Fruit fly (Drosophila melanogaster) whole organism, embryonic: ENCODE data around the gene MBD-like.

Experiments used
- Adf1 ChIP-seq: fragments of 200-800 bp; sonication (Bioruptor generic); IDR thresholded peaks from 2 replicates; pipeline ENCODE4 v1.3.6; 2022; ENCODE audit warnings: missing biosample characterization, missing genetic modification characterization
- CG1024 ChIP-seq: fragments of 200-800 bp; sonication (Bioruptor generic); IDR thresholded peaks from 2 replicates; pipeline ENCODE4 v1.3.6; 2022; ENCODE audit warnings: missing biosample characterization, missing genetic modification characterization
- CG10274 ChIP-seq: fragments of 200-800 bp; sonication (Bioruptor generic); optimal IDR thresholded peaks from 3 replicates; lab custom pipeline; 2017; ENCODE audit warnings: missing biosample characterization, mild to moderate bottlenecking, missing genetic modification characterization
- CG10366 ChIP-seq: fragments of 200-800 bp; sonication (Bioruptor generic); IDR thresholded peaks from 2 replicates; pipeline ENCODE4 v1.3.6; 2022; ENCODE audit warnings: missing biosample characterization, missing genetic modification characterization
- CG10565 ChIP-seq: fragments of 200-800 bp; sonication (Bioruptor generic); optimal IDR thresholded peaks from 3 replicates; lab custom pipeline; 2016; ENCODE audit warnings: missing biosample characterization, mild to moderate bottlenecking, missing genetic modification characterization
- CG10959 ChIP-seq: fragments of 200-800 bp; sonication (Bioruptor generic); IDR thresholded peaks from 2 replicates; pipeline ENCODE4 v1.3.6; 2022; ENCODE audit warnings: missing biosample characterization, missing genetic modification characterization
- CG11723 ChIP-seq: fragments of 200-800 bp; sonication (Bioruptor generic); optimal IDR thresholded peaks from 2 replicates; lab custom pipeline; 2017; ENCODE audit warnings: missing biosample characterization, mild to moderate bottlenecking, missing genetic modification characterization
- CG12659 ChIP-seq: fragments of 200-800 bp; sonication (Bioruptor generic); optimal IDR thresholded peaks from 3 replicates; lab custom pipeline; 2017; ENCODE audit warnings: mild to moderate bottlenecking, missing biosample characterization, missing genetic modification reagents, missing genetic modification characterization
- CG17361 ChIP-seq: fragments of 200-800 bp; sonication (Bioruptor generic); IDR thresholded peaks from 3 replicates; pipeline ENCODE4 v1.3.6; 2022; ENCODE audit warnings: missing biosample characterization, missing genetic modification characterization
- CG17829 ChIP-seq: fragments of 200-800 bp; optimal IDR thresholded peaks from 2 replicates; lab custom pipeline; 2019; ENCODE audit warnings: missing biosample characterization, mild to moderate bottlenecking, missing genetic modification characterization, moderate library complexity
- CG18599 ChIP-seq: fragments of 200-800 bp; sonication (Bioruptor generic); optimal IDR thresholded peaks from 3 replicates; lab custom pipeline; 2017; ENCODE audit warnings: missing biosample characterization, missing genetic modification characterization, mild to moderate bottlenecking, moderate library complexity, missing genetic modification reagents
- CG2202 ChIP-seq: fragments of 200-800 bp; sonication (Bioruptor generic); optimal IDR thresholded peaks from 2 replicates; lab custom pipeline; 2018; ENCODE audit warnings: missing biosample characterization, mild to moderate bottlenecking, missing genetic modification characterization
- CG3726 ChIP-seq: fragments of 200-800 bp; sonication (Bioruptor generic); IDR thresholded peaks from 3 replicates; pipeline ENCODE4, ENCODE4 v1.3.6; 2022; ENCODE audit warnings: missing biosample characterization, missing genetic modification characterization
- CG4282 ChIP-seq: fragments of 200-800 bp; sonication (Bioruptor generic); optimal IDR thresholded peaks from 2 replicates; lab custom pipeline; 2016; ENCODE audit warnings: missing biosample characterization, missing genetic modification characterization
- CG4617 ChIP-seq: fragments of 200-800 bp; sonication (Bioruptor generic); optimal IDR thresholded peaks from 3 replicates; lab custom pipeline; 2016; ENCODE audit warnings: missing biosample characterization, missing genetic modification characterization, borderline replicate concordance
- CG4707 ChIP-seq: fragments of 200-800 bp; sonication (Bioruptor generic); optimal IDR thresholded peaks from 2 replicates; lab custom pipeline; 2018; ENCODE audit warnings: missing biosample characterization, mild to moderate bottlenecking, missing genetic modification characterization, moderate library complexity
- CG4820 ChIP-seq: fragments of 200-800 bp; sonication (Bioruptor generic); optimal IDR thresholded peaks from 3 replicates; lab custom pipeline; 2016; ENCODE audit warnings: missing biosample characterization, missing genetic modification characterization
- CG5180 ChIP-seq: fragments of 200-800 bp; sonication (Bioruptor generic); optimal IDR thresholded peaks from 3 replicates; lab custom pipeline; 2017; ENCODE audit warnings: missing biosample characterization, missing genetic modification characterization, mild to moderate bottlenecking, moderate library complexity, missing genetic modification reagents
- CG7357 ChIP-seq: fragments of 200-800 bp; sonication (Bioruptor generic); IDR thresholded peaks from 3 replicates; pipeline ENCODE4 v1.3.6; 2022; ENCODE audit warnings: missing biosample characterization, missing genetic modification characterization
- CG9437 ChIP-seq: fragments of 200-800 bp; sonication (Bioruptor generic); optimal IDR thresholded peaks from 2 replicates; lab custom pipeline; 2018; ENCODE audit warnings: missing biosample characterization, mild to moderate bottlenecking, missing genetic modification characterization
- Dek ChIP-seq: fragments of 200-800 bp; sonication (Bioruptor generic); optimal IDR thresholded peaks from 3 replicates; lab custom pipeline; 2019; ENCODE audit warnings: missing biosample characterization, mild to moderate bottlenecking, missing genetic modification characterization, moderate library complexity
- E2f1 ChIP-seq: fragments of 200-800 bp; sonication (Bioruptor generic); IDR thresholded peaks from 2 replicates; pipeline ENCODE4 v1.3.6; 2022; ENCODE audit warnings: missing biosample characterization, missing genetic modification characterization
- Gsc ChIP-seq: fragments of 200-800 bp; sonication (Bioruptor generic); IDR thresholded peaks from 2 replicates; pipeline ENCODE4 v1.3.6; 2022; ENCODE audit warnings: missing biosample characterization, missing genetic modification characterization
- HLH54F ChIP-seq: fragments of 200-800 bp; sonication (Bioruptor generic); optimal IDR thresholded peaks from 3 replicates; lab custom pipeline; 2016; ENCODE audit warnings: missing biosample characterization, missing genetic modification characterization
- MTF-1 ChIP-seq: fragments of 200-800 bp; sonication (Bioruptor generic); optimal IDR thresholded peaks from 2 replicates; lab custom pipeline; 2018; ENCODE audit warnings: missing biosample characterization, mild to moderate bottlenecking, missing genetic modification characterization, borderline replicate concordance
- NK7.1 ChIP-seq: fragments of 200-800 bp; sonication (Bioruptor generic); optimal IDR thresholded peaks from 3 replicates; lab custom pipeline; 2016; ENCODE audit warnings: missing biosample characterization, missing genetic modification characterization
- Neu2 ChIP-seq: fragments of 200-800 bp; sonication (Bioruptor generic); optimal IDR thresholded peaks from 3 replicates; lab custom pipeline; 2016; ENCODE audit warnings: missing biosample characterization, missing genetic modification characterization, borderline replicate concordance
- Opbp ChIP-seq: fragments of 200-800 bp; sonication (Bioruptor generic); IDR thresholded peaks from 3 replicates; pipeline ENCODE4 v1.3.6; 2022; ENCODE audit warnings: missing biosample characterization, missing genetic modification characterization; ENCODE audit not compliant: partially characterized antibody
- Ssrp ChIP-seq: fragments of 200-800 bp; sonication (Bioruptor generic); optimal IDR thresholded peaks from 2 replicates; lab custom pipeline; 2018; ENCODE audit warnings: missing biosample characterization, mild to moderate bottlenecking, missing genetic modification characterization, moderate library complexity
- ab ChIP-seq: fragments of 200-800 bp; sonication (Bioruptor generic); optimal IDR thresholded peaks from 2 replicates; lab custom pipeline; 2016; ENCODE audit warnings: missing biosample characterization, missing genetic modification characterization
- ap ChIP-seq: fragments of 200-800 bp; sonication (Bioruptor generic); IDR thresholded peaks from 2 replicates; pipeline ENCODE4 v1.3.6; 2022; ENCODE audit warnings: missing biosample characterization, missing genetic modification characterization
- az2 ChIP-seq: fragments of 200-800 bp; sonication (Bioruptor generic); optimal IDR thresholded peaks from 3 replicates; lab custom pipeline; 2016; ENCODE audit warnings: missing biosample characterization, missing genetic modification characterization
- cad ChIP-seq: fragments of >200 bp; optimal IDR thresholded peaks from 2 replicates; lab custom pipeline; 2017; ENCODE audit warnings: missing biosample characterization, missing genetic modification characterization
- chn ChIP-seq: fragments of 200-800 bp; sonication (Bioruptor generic); optimal IDR thresholded peaks from 2 replicates; lab custom pipeline; 2016; ENCODE audit warnings: missing biosample characterization, missing genetic modification characterization
- crc ChIP-seq: fragments of 200-800 bp; sonication (Bioruptor generic); optimal IDR thresholded peaks from 2 replicates; lab custom pipeline; 2016; ENCODE audit warnings: missing biosample characterization, missing genetic modification characterization
- croc ChIP-seq: fragments of 200-800 bp; sonication (Bioruptor generic); conservative IDR thresholded peaks from 3 replicates; pipeline ENCODE4 v1.3.6; 2022; ENCODE audit warnings: missing biosample characterization, missing genetic modification characterization
- crol ChIP-seq: fragments of 200-800 bp; sonication (Bioruptor generic); IDR thresholded peaks from 2 replicates; pipeline ENCODE4 v1.3.6; 2022; ENCODE audit warnings: missing biosample characterization, missing genetic modification characterization
- fd102C ChIP-seq: fragments of 200-800 bp; sonication (Bioruptor generic); optimal IDR thresholded peaks from 2 replicates; lab custom pipeline; 2018; ENCODE audit warnings: missing biosample characterization, mild to moderate bottlenecking, missing genetic modification characterization, moderate library complexity
- gsb ChIP-seq: fragments of 200-800 bp; sonication (Bioruptor generic); IDR thresholded peaks from 2 replicates; pipeline ENCODE4 v1.3.6; 2022; ENCODE audit warnings: missing biosample characterization, missing genetic modification characterization
- insv ChIP-seq, 2 experiments: fragments of 200-800 bp; sonication (Bioruptor generic); optimal IDR thresholded peaks; 3 replicates each; lab custom pipeline; 2016 to 2018; ENCODE audit warnings: missing biosample characterization in 2 of 2, missing genetic modification characterization in 2 of 2
- nau ChIP-seq: fragments of 200-800 bp; sonication (Bioruptor generic); optimal IDR thresholded peaks from 3 replicates; lab custom pipeline; 2017; ENCODE audit warnings: missing biosample characterization, mild to moderate bottlenecking, missing genetic modification characterization, missing genetic modification reagents
- p53 ChIP-seq: fragments of 200-800 bp; sonication (Bioruptor generic); optimal IDR thresholded peaks from 2 replicates; lab custom pipeline; 2016; ENCODE audit warnings: missing biosample characterization, missing genetic modification characterization
- pb ChIP-seq: fragments of 200-800 bp; sonication (Bioruptor generic); optimal IDR thresholded peaks from 3 replicates; lab custom pipeline; 2016; ENCODE audit warnings: missing biosample characterization, missing genetic modification characterization
- psq ChIP-seq: fragments of 200-800 bp; sonication (Bioruptor generic); optimal IDR thresholded peaks from 2 replicates; lab custom pipeline; 2017; ENCODE audit warnings: missing biosample characterization, missing genetic modification characterization
- sd ChIP-seq: fragments of 200-800 bp; sonication (Bioruptor generic); optimal IDR thresholded peaks from 3 replicates; lab custom pipeline; 2018; ENCODE audit warnings: missing biosample characterization, mild to moderate bottlenecking, missing genetic modification characterization, moderate library complexity
- sens ChIP-seq: fragments of 200-800 bp; sonication (Bioruptor generic); peaks from one replicate; lab custom pipeline; 2016; ENCODE audit warnings: missing biosample characterization, missing genetic modification characterization
- seq ChIP-seq: fragments of 200-800 bp; sonication (Bioruptor generic); IDR thresholded peaks from 2 replicates; pipeline ENCODE4 v1.3.6; 2022; ENCODE audit warnings: missing biosample characterization, missing genetic modification characterization
- vvl ChIP-seq: fragments of 200-800 bp; sonication (Bioruptor generic); IDR thresholded peaks from 2 replicates; pipeline ENCODE4 v1.3.6; 2022; ENCODE audit warnings: missing biosample characterization, missing genetic modification characterization
- zen2 ChIP-seq: fragments of 200-800 bp; sonication (Bioruptor generic); IDR thresholded peaks from 3 replicates; pipeline ENCODE4 v1.3.6; 2022; ENCODE audit warnings: missing biosample characterization, missing genetic modification characterization; ENCODE audit not compliant: partially characterized antibody
- zfh2 ChIP-seq: fragments of 200-800 bp; sonication (Bioruptor generic); optimal IDR thresholded peaks from 2 replicates; lab custom pipeline; 2016; ENCODE audit warnings: missing biosample characterization, missing genetic modification characterization

Gene MBD-like

dm6 chr3R:9586663-9587248 lies 27.2 kb downstream of the MBD-like start, which contains the start of gene P58IPK (continued):
- TF ChIP-seq HLH54F (GFP tag; lab: Kevin White, UChicago) (peak; percentile 81), Dek (tag; lab: Kevin White, UChicago) (peak; percentile 68), ab (GFP tag; lab: Kevin White, UChicago) (no peak), sens (GFP tag; lab: Kevin White, UChicago) (peak; percentile 91), MTF-1 (GFP tag; lab: Kevin White, UChicago) (peak; percentile 1), pb (GFP tag; lab: Kevin White, UChicago) (peak; percentile 38), az2 (GFP tag; lab: Kevin White, UChicago) (peak; percentile 64), CG10366 (peak; percentile 56), nau (no peak), ap (GFP tag; lab: Robert Waterston, UW) (0 out of 2 replicates have a peak, but pooled peaks have one; percentile 9), CG10565 (no peak), zfh2 (GFP tag; lab: Kevin White, UChicago) (peak; percentile 80), CG4282 (GFP tag; lab: Kevin White, UChicago) (peak; percentile 0), CG17361 (GFP tag; lab: Robert Waterston, UW) (peak; percentile 75), Adf1 (GFP tag; lab: Robert Waterston, UW) (peak; percentile 66), CG9437 (GFP tag; lab: Kevin White, UChicago) (peak; percentile 26), CG1024 (GFP tag; lab: Robert Waterston, UW) (no peak), Gsc (GFP tag; lab: Robert Waterston, UW) (no peak), insv (GFP tag; optimal IDR thresholded peaks at IDR 0.05; lab: Kevin White, UChicago) (no peak), Neu2 (GFP tag; lab: Kevin White, UChicago) (no peak), crc (GFP tag; lab: Kevin White, UChicago) (peak; percentile 54), sd (tag; lab: Kevin White, UChicago) (no peak), CG18599 (GFP tag; lab: Kevin White, UChicago) (peak; percentile 54), NK7.1 (GFP tag; lab: Kevin White, UChicago) (peak; percentile 19), cad (GFP tag; lab: Kevin White, UChicago) (no peak), p53 (GFP tag; lab: Kevin White, UChicago) (peak; percentile 60), crol (peak; percentile 38; the same call in 1 of the 2 replicates), CG10959 (no peak), croc (GFP tag; lab: Robert Waterston, UW) (peak; percentile 16; the same call in 1 of the 3 replicates), CG4617 (GFP tag; lab: Kevin White, UChicago) (peak; percentile 79), CG11723 (GFP tag; lab: Kevin White, UChicago) (peak; percentile 37), CG12659 (GFP tag; lab: Kevin White, UChicago) (peak; percentile 83), psq (no peak), fd102C (GFP tag; lab: Kevin White, UChicago) (no peak), CG7357 (GFP tag; lab: Robert Waterston, UW) (0 out of 3 replicates have a peak, but pooled peaks have one; percentile 35), CG5180 (GFP tag; lab: Kevin White, UChicago) (no peak), CG3726 (GFP tag; lab: Robert Waterston, UW) (peak; percentile 59; the same call in 1 of the 3 replicates), seq (no peak), chn (GFP tag; lab: Kevin White, UChicago) (peak; percentile 66), zen2 (GFP tag; lab: Robert Waterston, UW) (peak; percentile 79), CG10274 (GFP tag; lab: Kevin White, UChicago) (no peak), Opbp (GFP tag; lab: Robert Waterston, UW) (peak; percentile 96), vvl (GFP tag; lab: Robert Waterston, UW) (peak; percentile 81), Ssrp (tag; lab: Kevin White, UChicago) (peak; percentile 38), CG4707 (no peak), E2f1 (GFP tag; lab: Robert Waterston, UW) (0 out of 2 replicates have a peak, but pooled peaks have one; percentile 21), gsb (GFP tag; lab: Robert Waterston, UW) (no peak), CG4820 (GFP tag; lab: Kevin White, UChicago) (peak; percentile 43), CG2202 (tag; lab: Kevin White, UChicago) (no peak), CG17829 (tag; lab: Kevin White, UChicago) (peak; percentile 64)
